Worm (Caenorhabditis elegans): Measurements from ENCODE around the gene bkip-1.

DNA sequence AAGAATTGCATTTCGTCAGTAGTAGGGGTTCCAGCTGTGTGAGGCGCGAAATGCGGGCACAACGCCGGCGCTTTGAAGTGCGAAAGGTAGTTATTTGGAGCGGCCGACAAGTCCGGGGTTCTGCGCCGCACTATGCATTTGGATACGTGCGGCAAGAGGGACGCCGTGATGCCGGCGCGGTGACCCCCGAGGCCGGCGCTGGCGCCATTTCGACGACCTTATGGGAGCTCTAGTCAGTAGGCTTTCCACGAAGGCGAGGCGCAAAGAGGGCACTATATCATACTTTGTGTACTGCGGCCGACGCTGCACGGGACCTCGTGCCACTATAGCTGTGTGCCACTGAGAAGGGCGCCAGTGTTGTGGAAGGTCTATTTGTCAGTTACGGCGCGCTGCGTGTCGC is 4.2 kb upstream of the bkip-1 start:
- TF ChIP-seq him-1 (tag; optimal IDR thresholded peaks at IDR 0.05) = no peak
- TF ChIP-seq dao-5 (tag; optimal IDR thresholded peaks at IDR 0.05) = no peak
